Worm (Caenorhabditis elegans) whole organism, late embryonic: ENCODE results near the gene C01G6.9.

ENCODE experiments used
- F13H6.1 ChIP-seq: sonication (generic microtip); optimal IDR thresholded peaks from 2 replicates; lab custom pipeline; 2016; ENCODE audit warnings: missing genetic modification characterization, missing compliant biosample characterization
- K02D7.2 ChIP-seq: sonication (generic microtip); optimal IDR thresholded peaks from 2 replicates; lab custom pipeline; 2017; ENCODE audit warnings: mild to moderate bottlenecking, missing genetic modification characterization, missing compliant biosample characterization
- K09A11.1 ChIP-seq: sonication (generic microtip); optimal IDR thresholded peaks from 2 replicates; lab custom pipeline; 2017; ENCODE audit warnings: antibody characterized with exemption, mild to moderate bottlenecking, missing genetic modification characterization, missing compliant biosample characterization; ENCODE audit not compliant: insufficient read depth
- Y22D7AL.16 ChIP-seq: sonication (generic microtip); optimal IDR thresholded peaks from 2 replicates; lab custom pipeline; 2016; ENCODE audit warnings: missing genetic modification characterization, missing compliant biosample characterization
- ahr-1 ChIP-seq: sonication (generic microtip); optimal IDR thresholded peaks from 2 replicates; lab custom pipeline; 2016; ENCODE audit warnings: missing genetic modification characterization, missing compliant biosample characterization
- ceh-2 ChIP-seq: sonication (generic microtip); optimal IDR thresholded peaks from 2 replicates; lab custom pipeline; 2016; ENCODE audit warnings: missing genotype, missing genetic modification characterization, missing compliant biosample characterization
- ceh-30 ChIP-seq: fragments of 150-350 bp; optimal IDR thresholded peaks from 2 replicates; lab custom pipeline; 2014; ENCODE audit warnings: missing biosample characterization, missing genetic modification characterization
- ceh-31 ChIP-seq: sonication (generic microtip); optimal IDR thresholded peaks from 2 replicates; lab custom pipeline; 2016; ENCODE audit warnings: missing genetic modification characterization, missing compliant biosample characterization
- ceh-34 ChIP-seq: sonication (generic microtip); optimal IDR thresholded peaks from 2 replicates; lab custom pipeline; 2016; ENCODE audit warnings: mild to moderate bottlenecking, missing genetic modification characterization, missing compliant biosample characterization
- ceh-6 ChIP-seq: fragments of 200-800 bp; sonication (Bioruptor generic); optimal IDR thresholded peaks from 2 replicates; lab custom pipeline; 2018; ENCODE audit warnings: mild to moderate bottlenecking, missing genetic modification characterization, missing compliant biosample characterization
- ceh-9 ChIP-seq: sonication (generic microtip); optimal IDR thresholded peaks from 2 replicates; lab custom pipeline; 2016; ENCODE audit warnings: mild to moderate bottlenecking, missing genetic modification characterization, inconsistent platforms, missing compliant biosample characterization
- che-1 ChIP-seq: sonication (generic microtip); optimal IDR thresholded peaks from 2 replicates; lab custom pipeline; 2016; ENCODE audit warnings: mild to moderate bottlenecking, missing genetic modification characterization, missing compliant biosample characterization
- dve-1 ChIP-seq: sonication (generic microtip); optimal IDR thresholded peaks from 2 replicates; lab custom pipeline; 2017; ENCODE audit warnings: antibody characterized with exemption, mild to moderate bottlenecking, missing genetic modification characterization, missing compliant biosample characterization
- elt-2 ChIP-seq: sonication (generic microtip); optimal IDR thresholded peaks from 2 replicates; lab custom pipeline; 2016; ENCODE audit warnings: missing genetic modification reagents, missing genetic modification characterization, missing compliant biosample characterization
- elt-4 ChIP-seq: sonication (generic microtip); optimal IDR thresholded peaks from 2 replicates; lab custom pipeline; 2016; ENCODE audit warnings: missing genetic modification characterization, missing compliant biosample characterization
- fkh-10 ChIP-seq: fragments of 150-350 bp; optimal IDR thresholded peaks from 2 replicates; lab custom pipeline; 2014; ENCODE audit warnings: missing biosample characterization, missing genetic modification reagents, missing genetic modification characterization
- fkh-6 ChIP-seq: sonication (generic microtip); optimal IDR thresholded peaks from 2 replicates; lab custom pipeline; 2016; ENCODE audit warnings: missing genetic modification characterization, missing compliant biosample characterization
- hlh-13 ChIP-seq: fragments of 200-800 bp; sonication (Bioruptor generic); optimal IDR thresholded peaks from 2 replicates; lab custom pipeline; 2018; ENCODE audit warnings: mild to moderate bottlenecking, missing genetic modification characterization, missing compliant biosample characterization
- hlh-15 ChIP-seq: sonication (generic microtip); optimal IDR thresholded peaks from 2 replicates; lab custom pipeline; 2016; ENCODE audit warnings: missing genetic modification characterization, missing compliant biosample characterization
- hlh-30 ChIP-seq: sonication (generic microtip); optimal IDR thresholded peaks from 2 replicates; lab custom pipeline; 2017; ENCODE audit warnings: antibody characterized with exemption, missing genetic modification characterization, missing compliant biosample characterization; ENCODE audit not compliant: insufficient read depth
- hlh-6 ChIP-seq: sonication (generic microtip); optimal IDR thresholded peaks from 2 replicates; lab custom pipeline; 2016; ENCODE audit warnings: missing genotype, missing genetic modification characterization, missing compliant biosample characterization
- madf-2 ChIP-seq: sonication (generic microtip); optimal IDR thresholded peaks from 2 replicates; lab custom pipeline; 2017; ENCODE audit warnings: missing genetic modification characterization, missing compliant biosample characterization
- mec-3 ChIP-seq: sonication (generic microtip); optimal IDR thresholded peaks from 2 replicates; lab custom pipeline; 2016; ENCODE audit warnings: borderline replicate concordance, missing genetic modification characterization, missing compliant biosample characterization
- nhr-232 ChIP-seq: sonication (generic microtip); optimal IDR thresholded peaks from 2 replicates; lab custom pipeline; 2016; ENCODE audit warnings: missing genetic modification characterization, missing compliant biosample characterization
- npax-4 ChIP-seq: sonication (generic microtip); optimal IDR thresholded peaks from 2 replicates; lab custom pipeline; 2016; ENCODE audit warnings: missing genetic modification characterization, missing compliant biosample characterization
- odd-2 ChIP-seq: sonication (generic microtip); optimal IDR thresholded peaks from 2 replicates; lab custom pipeline; 2017; ENCODE audit warnings: antibody characterized with exemption, mild to moderate bottlenecking, missing genetic modification characterization, missing compliant biosample characterization
- pat-9 ChIP-seq: fragments of 200-800 bp; sonication (Bioruptor generic); optimal IDR thresholded peaks from 2 replicates; lab custom pipeline; 2018; ENCODE audit warnings: mild to moderate bottlenecking, missing genetic modification characterization, moderate library complexity, missing compliant biosample characterization
- pax-1 ChIP-seq: fragments of 150-350 bp; optimal IDR thresholded peaks from 2 replicates; lab custom pipeline; 2014; ENCODE audit warnings: missing biosample characterization, missing genetic modification characterization
- pha-2 ChIP-seq: sonication (generic microtip); optimal IDR thresholded peaks from 2 replicates; lab custom pipeline; 2017; ENCODE audit warnings: mild to moderate bottlenecking, missing genetic modification characterization, missing compliant biosample characterization
- pha-4 ChIP-seq: fragments of 150-350 bp; optimal IDR thresholded peaks from 2 replicates; lab custom pipeline; 2018; ENCODE audit warnings: missing biosample characterization, missing genetic modification reagents, missing genetic modification characterization
- pros-1 ChIP-seq: fragments of 150-350 bp; optimal IDR thresholded peaks from 2 replicates; lab custom pipeline; 2014; ENCODE audit warnings: missing biosample characterization, missing genetic modification reagents, missing genetic modification characterization
- rnt-1 ChIP-seq: sonication (generic microtip); optimal IDR thresholded peaks from 2 replicates; lab custom pipeline; 2016; ENCODE audit warnings: missing genetic modification characterization, missing compliant biosample characterization
- sdc-2 ChIP-seq: sonication (generic microtip); optimal IDR thresholded peaks from 2 replicates; lab custom pipeline; 2016; ENCODE audit warnings: missing genotype, missing genetic modification characterization, missing compliant biosample characterization
- sox-2 ChIP-seq: fragments of 200-800 bp; sonication (Bioruptor generic); IDR thresholded peaks from 2 replicates; pipeline ENCODE4 v1.3.6; 2022; ENCODE audit warnings: missing genetic modification reagents, missing genetic modification characterization, missing compliant biosample characterization
- tbx-2 ChIP-seq: sonication (generic microtip); optimal IDR thresholded peaks from 2 replicates; lab custom pipeline; 2016; ENCODE audit warnings: missing genetic modification characterization, missing compliant biosample characterization
- tbx-7 ChIP-seq: sonication (generic microtip); optimal IDR thresholded peaks from 2 replicates; lab custom pipeline; 2016; ENCODE audit warnings: missing genotype, missing genetic modification characterization, missing compliant biosample characterization
- ttx-3 ChIP-seq: sonication (generic microtip); optimal IDR thresholded peaks from 2 replicates; lab custom pipeline; 2016; ENCODE audit warnings: missing genetic modification reagents, missing genetic modification characterization, missing compliant biosample characterization
- unc-3 ChIP-seq, 2 experiments: fragments of 200-800 bp in 1 of 2; sonication (Bioruptor generic) in 1 of 2; sonication (generic microtip) in 1 of 2; conservative IDR thresholded peaks in 1 of 2; optimal IDR thresholded peaks in 1 of 2; 2 replicates each; pipeline versions ENCODE4 v1.3.6 to Lab custom; 2016 to 2022; ENCODE audit warnings: missing compliant biosample characterization in 2 of 2, missing genetic modification characterization in 2 of 2, missing genetic modification reagents in 1 of 2
- unc-42 ChIP-seq: sonication (generic microtip); optimal IDR thresholded peaks from 2 replicates; lab custom pipeline; 2016; ENCODE audit warnings: missing genotype, missing genetic modification characterization, missing compliant biosample characterization
- unc-55 ChIP-seq: sonication (generic microtip); optimal IDR thresholded peaks from 2 replicates; lab custom pipeline; 2017; ENCODE audit warnings: missing biosample characterization, missing genetic modification reagents, missing genetic modification characterization
- zip-5 ChIP-seq: sonication (generic microtip); optimal IDR thresholded peaks from 2 replicates; lab custom pipeline; 2016; ENCODE audit warnings: missing genetic modification characterization, missing compliant biosample characterization

Gene C01G6.9

ce11 chrII:9295678-9296077 is at the start of gene C01G6.9:
Gene C01G6.9 (minus strand): TSS chrII:9295818.
- TF ChIP-seq ceh-31 (tag; lab: Kevin White, UChicago) (no peak), pat-9 (no peak), fkh-10 (GFP tag; lab: Kevin White, UChicago) (no peak)

ce11 chrII:9345116-9345515 is 49.5 kb upstream of the C01G6.9 start:
- TF ChIP-seq F13H6.1 (no peak), rnt-1 (tag; lab: Kevin White, UChicago) (no peak), hlh-13 (no peak), ceh-6 (no peak), pros-1 (tag; lab: Kevin White, UChicago) (no peak), dve-1 (tag; lab: Kevin White, UChicago) (no peak), ttx-3 (tag; lab: Kevin White, UChicago) (no peak), odd-2 (no peak), sox-2 (GFP tag; lab: Robert Waterston, UW) (no peak), fkh-10 (GFP tag; lab: Kevin White, UChicago) (no peak), zip-5 (tag; lab: Kevin White, UChicago) (no peak), hlh-6 (tag; lab: Kevin White, UChicago) (no peak), sdc-2 (no peak), unc-3 (GFP tag; conservative IDR thresholded peaks at IDR 0.05; lab: Robert Waterston, UW) (no peak), unc-3 (tag; optimal IDR thresholded peaks at IDR 0.05; lab: Kevin White, UChicago) (no peak), pha-2 (tag; lab: Kevin White, UChicago) (no peak), che-1 (no peak)

- TF ChIP-seq ceh-6: no peak
- TF ChIP-seq pax-1 (tag; lab: Kevin White, UChicago): no peak
- TF ChIP-seq tbx-2 (tag; lab: Kevin White, UChicago): no peak
- TF ChIP-seq npax-4: no peak
- no peak for TF ChIP-seq madf-2 (tag; lab: Kevin White, UChicago)
- TF ChIP-seq pat-9: no peak
- TF ChIP-seq unc-55 (GFP tag; lab: Kevin White, UChicago): no peak
- no peak for TF ChIP-seq sdc-2
- no peak for TF ChIP-seq elt-2 (tag; lab: Kevin White, UChicago)
- TF ChIP-seq zip-5 (tag; lab: Kevin White, UChicago): no peak
- no peak for TF ChIP-seq elt-4 (tag; lab: Kevin White, UChicago)
- TF ChIP-seq hlh-30 (tag; lab: Kevin White, UChicago): no peak
- TF ChIP-seq sox-2 (GFP tag; lab: Robert Waterston, UW): no peak
- TF ChIP-seq odd-2: no peak
These were observed 48.3 kb upstream of the C01G6.9 start for ce11 chrII:9343955-9344354.

ce11 chrII:9338859-9339258 is 43.2 kb upstream of the C01G6.9 start, which contains the start of gene ttll-12:
Gene ttll-12 (plus strand): TSS chrII:9338997.
- TF ChIP-seq fkh-6 (tag; lab: Kevin White, UChicago) (no peak), ahr-1 (no peak), ceh-9 (tag; lab: Kevin White, UChicago) (no peak), K02D7.2 (tag; lab: Kevin White, UChicago) (no peak)

ce11 chrII:9336651-9337050 is 41.0 kb upstream of the C01G6.9 start:
- TF ChIP-seq nhr-232 (tag; lab: Kevin White, UChicago) (no peak), unc-42 (tag; lab: Kevin White, UChicago) (no peak), tbx-7 (tag; lab: Kevin White, UChicago) (no peak), rnt-1 (tag; lab: Kevin White, UChicago) (no peak), ceh-30 (tag; lab: Kevin White, UChicago) (no peak), hlh-15 (tag; lab: Kevin White, UChicago) (no peak), ceh-31 (tag; lab: Kevin White, UChicago) (no peak), pha-4 (no peak), dve-1 (tag; lab: Kevin White, UChicago) (no peak), ceh-2 (tag; lab: Kevin White, UChicago) (no peak), mec-3 (tag; lab: Kevin White, UChicago) (no peak), Y22D7AL.16 (tag; lab: Kevin White, UChicago) (no peak), F13H6.1 (no peak), unc-55 (GFP tag; lab: Kevin White, UChicago) (no peak), ceh-34 (no peak), K09A11.1 (no peak)
